Fruit fly (Drosophila melanogaster) whole organism, embryonic: Measurements from ENCODE around the gene CG17819.

ENCODE experiments used
- Abd-B ChIP-seq: fragments of 200-800 bp; sonication (Bioruptor generic); optimal IDR thresholded peaks from 2 replicates; lab custom pipeline; 2018; ENCODE audit warnings: missing biosample characterization, mild to moderate bottlenecking, missing genetic modification characterization, moderate library complexity
- Asciz ChIP-seq: fragments of 200-800 bp; sonication (Bioruptor generic); optimal IDR thresholded peaks from 2 replicates; lab custom pipeline; 2017; ENCODE audit warnings: missing biosample characterization, mild to moderate bottlenecking, missing genetic modification characterization, missing genetic modification reagents
- Atf3 ChIP-seq: fragments of 200-800 bp; sonication (Bioruptor generic); optimal IDR thresholded peaks from 3 replicates; lab custom pipeline; 2016; ENCODE audit warnings: missing biosample characterization, missing genetic modification characterization
- CG10267 ChIP-seq: fragments of 200-800 bp; sonication (Bioruptor generic); optimal IDR thresholded peaks from 2 replicates; lab custom pipeline; 2018; ENCODE audit warnings: missing biosample characterization, mild to moderate bottlenecking, missing genetic modification characterization, moderate library complexity
- CG11398 ChIP-seq: fragments of 200-800 bp; sonication (Bioruptor generic); optimal IDR thresholded peaks from 2 replicates; lab custom pipeline; 2016; ENCODE audit warnings: missing biosample characterization, missing genetic modification characterization
- CG12769 ChIP-seq: fragments of 200-800 bp; sonication (Bioruptor generic); optimal IDR thresholded peaks from 2 replicates; lab custom pipeline; 2019; ENCODE audit warnings: missing biosample characterization, mild to moderate bottlenecking, missing genetic modification characterization, moderate library complexity
- CG13624 ChIP-seq: fragments of 200-800 bp; sonication (Bioruptor generic); optimal IDR thresholded peaks from 2 replicates; lab custom pipeline; 2016; ENCODE audit warnings: missing biosample characterization, missing genetic modification characterization
- CG1529 ChIP-seq: fragments of 200-800 bp; sonication (Bioruptor generic); optimal IDR thresholded peaks from 3 replicates; lab custom pipeline; 2018; ENCODE audit warnings: missing biosample characterization, missing genetic modification characterization
- CG15696 ChIP-seq: fragments of 200-800 bp; sonication (Bioruptor generic); optimal IDR thresholded peaks from 2 replicates; lab custom pipeline; 2019; ENCODE audit warnings: missing biosample characterization, mild to moderate bottlenecking, missing genetic modification characterization, moderate library complexity
- CG17361 ChIP-seq: fragments of 200-800 bp; sonication (Bioruptor generic); IDR thresholded peaks from 3 replicates; pipeline ENCODE4 v1.3.6; 2022; ENCODE audit warnings: missing biosample characterization, missing genetic modification characterization
- CG17829 ChIP-seq: fragments of 200-800 bp; optimal IDR thresholded peaks from 2 replicates; lab custom pipeline; 2019; ENCODE audit warnings: missing biosample characterization, mild to moderate bottlenecking, missing genetic modification characterization, moderate library complexity
- CG18599 ChIP-seq: fragments of 200-800 bp; sonication (Bioruptor generic); optimal IDR thresholded peaks from 3 replicates; lab custom pipeline; 2017; ENCODE audit warnings: missing biosample characterization, missing genetic modification characterization, mild to moderate bottlenecking, moderate library complexity, missing genetic modification reagents
- CG2202 ChIP-seq: fragments of 200-800 bp; sonication (Bioruptor generic); optimal IDR thresholded peaks from 2 replicates; lab custom pipeline; 2018; ENCODE audit warnings: missing biosample characterization, mild to moderate bottlenecking, missing genetic modification characterization
- CG2712 ChIP-seq: fragments of 200-800 bp; optimal IDR thresholded peaks from 3 replicates; lab custom pipeline; 2019; ENCODE audit warnings: missing biosample characterization, mild to moderate bottlenecking, missing genetic modification characterization, moderate library complexity
- CG33557 ChIP-seq: fragments of 200-800 bp; sonication (Bioruptor generic); optimal IDR thresholded peaks from 2 replicates; lab custom pipeline; 2019; ENCODE audit warnings: missing biosample characterization, mild to moderate bottlenecking, missing genetic modification characterization, moderate library complexity
- CG4730 ChIP-seq: fragments of 200-800 bp; sonication (Bioruptor generic); IDR thresholded peaks from 2 replicates; pipeline ENCODE4 v1.3.6; 2022; ENCODE audit warnings: missing biosample characterization, missing genetic modification characterization
- CG4854 ChIP-seq: fragments of 200-800 bp; sonication (Bioruptor generic); optimal IDR thresholded peaks from 2 replicates; lab custom pipeline; 2016; ENCODE audit warnings: missing biosample characterization, missing genetic modification characterization, inconsistent platforms
- CG5180 ChIP-seq: fragments of 200-800 bp; sonication (Bioruptor generic); optimal IDR thresholded peaks from 3 replicates; lab custom pipeline; 2017; ENCODE audit warnings: missing biosample characterization, missing genetic modification characterization, mild to moderate bottlenecking, moderate library complexity, missing genetic modification reagents
- CG5953 ChIP-seq: fragments of 200-800 bp; sonication (Bioruptor generic); IDR thresholded peaks from 2 replicates; pipeline ENCODE4 v1.3.6; 2022; ENCODE audit warnings: missing biosample characterization, missing genetic modification characterization
- CG6175 ChIP-seq: fragments of 200-800 bp; sonication (Bioruptor generic); IDR thresholded peaks from 3 replicates; pipeline ENCODE4 v1.3.6; 2022; ENCODE audit warnings: missing biosample characterization, missing genetic modification characterization
- CG6272 ChIP-seq: fragments of 200-800 bp; sonication (Bioruptor generic); IDR thresholded peaks from 2 replicates; pipeline ENCODE4 v1.3.6; 2022; ENCODE audit warnings: missing biosample characterization, missing genetic modification characterization
- CG6765 ChIP-seq: fragments of 200-800 bp; sonication (Bioruptor generic); optimal IDR thresholded peaks from 3 replicates; lab custom pipeline; 2017; ENCODE audit warnings: missing biosample characterization, mild to moderate bottlenecking, missing genetic modification characterization
- CG9817 ChIP-seq: fragments of 200-800 bp; sonication (Bioruptor generic); optimal IDR thresholded peaks from 2 replicates; lab custom pipeline; 2018; ENCODE audit warnings: missing biosample characterization, mild to moderate bottlenecking, missing genetic modification characterization, moderate library complexity
- HmgD ChIP-seq: fragments of 200-800 bp; sonication (Bioruptor generic); optimal IDR thresholded peaks from 3 replicates; lab custom pipeline; 2016; ENCODE audit warnings: missing biosample characterization, missing genetic modification characterization
- Hsf ChIP-seq: fragments of 200-800 bp; sonication (Bioruptor generic); optimal IDR thresholded peaks from 3 replicates; lab custom pipeline; 2016; ENCODE audit warnings: missing biosample characterization, missing genetic modification characterization
- MBD-R2 ChIP-seq: fragments of 200-800 bp; sonication (Bioruptor generic); IDR thresholded peaks from 2 replicates; pipeline ENCODE4 v1.3.6; 2022; ENCODE audit warnings: missing biosample characterization, missing genetic modification characterization
- Ravus ChIP-seq: fragments of 200-800 bp; sonication (Bioruptor generic); IDR thresholded peaks from 2 replicates; pipeline ENCODE4 v1.3.6; 2022; ENCODE audit warnings: missing biosample characterization, missing genetic modification characterization
- Side ChIP-seq: fragments of 200-800 bp; sonication (Bioruptor generic); optimal IDR thresholded peaks from 2 replicates; lab custom pipeline; 2016; ENCODE audit warnings: missing biosample characterization, missing genetic modification characterization
- Sry-β ChIP-seq: fragments of 200-800 bp; sonication (Bioruptor generic); optimal IDR thresholded peaks from 2 replicates; lab custom pipeline; 2018; ENCODE audit warnings: missing biosample characterization, mild to moderate bottlenecking, missing genetic modification characterization, moderate library complexity
- Stat92E ChIP-seq, 3 experiments: fragments of >200 bp in 2 of 3; fragments of 200-800 bp in 1 of 3; sonication (Bioruptor generic) in 1 of 3; optimal IDR thresholded peaks; 2 replicates each; lab custom pipeline; 2017 to 2019; ENCODE audit warnings: missing biosample characterization in 3 of 3, missing genetic modification characterization in 3 of 3, mild to moderate bottlenecking in 1 of 3, moderate library complexity in 1 of 3
- danr ChIP-seq: fragments of 200-800 bp; sonication (Bioruptor generic); IDR thresholded peaks from 2 replicates; pipeline ENCODE4 v1.3.6; 2022; ENCODE audit warnings: missing biosample characterization, missing genetic modification characterization
- eve ChIP-seq, 2 experiments: fragments of >200 bp; optimal IDR thresholded peaks; 2 replicates each; lab custom pipeline; 2017; ENCODE audit warnings: missing biosample characterization in 2 of 2, missing genetic modification characterization in 2 of 2
- fd3F ChIP-seq: fragments of 200-800 bp; sonication (Bioruptor generic); optimal IDR thresholded peaks from 2 replicates; lab custom pipeline; 2018; ENCODE audit warnings: missing biosample characterization, mild to moderate bottlenecking, missing genetic modification characterization, moderate library complexity
- gem ChIP-seq: fragments of 200-800 bp; sonication (Bioruptor generic); optimal IDR thresholded peaks from 2 replicates; lab custom pipeline; 2019; ENCODE audit warnings: missing biosample characterization, mild to moderate bottlenecking, missing genetic modification characterization, moderate library complexity
- her ChIP-seq: fragments of 200-800 bp; sonication (Bioruptor generic); optimal IDR thresholded peaks from 2 replicates; lab custom pipeline; 2016; ENCODE audit warnings: missing biosample characterization, missing genetic modification characterization
- jigr1 ChIP-seq: fragments of 200-800 bp; sonication (Bioruptor generic); IDR thresholded peaks from 3 replicates; pipeline ENCODE4 v1.3.6; 2022; ENCODE audit warnings: missing biosample characterization, missing genetic modification characterization
- lab ChIP-seq: fragments of 200-800 bp; sonication (Bioruptor generic); optimal IDR thresholded peaks from 3 replicates; lab custom pipeline; 2017; ENCODE audit warnings: missing biosample characterization, missing genetic modification characterization, mild to moderate bottlenecking, moderate library complexity, missing genetic modification reagents
- lilli ChIP-seq: fragments of 200-800 bp; sonication (Bioruptor generic); optimal IDR thresholded peaks from 3 replicates; lab custom pipeline; 2016; ENCODE audit warnings: missing biosample characterization, missing genetic modification characterization
- nerfin-2 ChIP-seq: fragments of 200-800 bp; sonication (Bioruptor generic); IDR thresholded peaks from 2 replicates; pipeline ENCODE4 v1.3.6; 2022; ENCODE audit warnings: missing biosample characterization, missing genetic modification characterization; ENCODE audit not compliant: partially characterized antibody
- odd ChIP-seq: fragments of 200-800 bp; sonication (Bioruptor generic); optimal IDR thresholded peaks from 2 replicates; lab custom pipeline; 2017; ENCODE audit warnings: missing biosample characterization, mild to moderate bottlenecking, missing genetic modification characterization
- pb ChIP-seq: fragments of 200-800 bp; sonication (Bioruptor generic); optimal IDR thresholded peaks from 3 replicates; lab custom pipeline; 2016; ENCODE audit warnings: missing biosample characterization, missing genetic modification characterization
- pita ChIP-seq: fragments of 200-800 bp; sonication (Bioruptor generic); optimal IDR thresholded peaks from 2 replicates; lab custom pipeline; 2017; ENCODE audit warnings: missing biosample characterization, mild to moderate bottlenecking, missing genetic modification characterization
- run ChIP-seq: fragments of 200-800 bp; sonication (Bioruptor generic); optimal IDR thresholded peaks from 3 replicates; lab custom pipeline; 2018; ENCODE audit warnings: missing biosample characterization, mild to moderate bottlenecking, missing genetic modification characterization
- salm ChIP-seq: fragments of 200-800 bp; sonication (Bioruptor generic); optimal IDR thresholded peaks from 2 replicates; lab custom pipeline; 2018; ENCODE audit warnings: missing biosample characterization, mild to moderate bottlenecking, missing genetic modification characterization
- slou ChIP-seq: fragments of 200-800 bp; sonication (Bioruptor generic); optimal IDR thresholded peaks from 3 replicates; lab custom pipeline; 2016; ENCODE audit warnings: missing biosample characterization, missing genetic modification characterization
- sna ChIP-seq: fragments of 200-800 bp; sonication (Bioruptor generic); IDR thresholded peaks from 2 replicates; pipeline ENCODE4 v1.3.6; 2022; ENCODE audit warnings: missing biosample characterization, missing genetic modification characterization; ENCODE audit not compliant: partially characterized antibody
- tin ChIP-seq: fragments of 200-800 bp; sonication (Bioruptor generic); optimal IDR thresholded peaks from 3 replicates; lab custom pipeline; 2016; ENCODE audit warnings: missing biosample characterization, missing genetic modification characterization
- trem ChIP-seq: fragments of 200-800 bp; optimal IDR thresholded peaks from 3 replicates; lab custom pipeline; 2019; ENCODE audit warnings: missing biosample characterization, mild to moderate bottlenecking, missing genetic modification characterization, moderate library complexity
- trh ChIP-seq: fragments of 200-800 bp; sonication (Bioruptor generic); optimal IDR thresholded peaks from 2 replicates; lab custom pipeline; 2016; ENCODE audit warnings: missing biosample characterization, missing genetic modification characterization
- usp ChIP-seq: fragments of >200 bp; optimal IDR thresholded peaks from 2 replicates; lab custom pipeline; 2017; ENCODE audit warnings: missing biosample characterization, missing genetic modification characterization
- zfh1 ChIP-seq: fragments of 200-800 bp; sonication (Bioruptor generic); IDR thresholded peaks from 3 replicates; pipeline ENCODE4 v1.3.6; 2022; ENCODE audit warnings: missing biosample characterization, missing genetic modification characterization

Gene CG17819

dm6 chr3R:21838505-21838956 lies 46.8 kb downstream of the CG17819 start (continued):
- no peak for TF ChIP-seq Abd-B (GFP tag; lab: Kevin White, UChicago)
- TF ChIP-seq run (tag; lab: Kevin White, UChicago), result no peak
- peak; percentile 19 for TF ChIP-seq lilli (GFP tag; lab: Kevin White, UChicago)
- no peak for TF ChIP-seq CG9817
- no peak for TF ChIP-seq pita (GFP tag; lab: Kevin White, UChicago)
- TF ChIP-seq CG1529 (GFP tag; lab: Kevin White, UChicago), result no peak
- TF ChIP-seq CG11398 (GFP tag; lab: Kevin White, UChicago), result no peak
- TF ChIP-seq jigr1, result no peak
- no peak for TF ChIP-seq usp (GFP tag; lab: Kevin White, UChicago)
- no peak for TF ChIP-seq CG5180
- no peak for TF ChIP-seq zfh1 (GFP tag; lab: Robert Waterston, UW)
- TF ChIP-seq Atf3 (GFP tag; lab: Kevin White, UChicago), result no peak
- TF ChIP-seq lab (GFP tag; lab: Kevin White, UChicago), result no peak
- peak; percentile 60 for TF ChIP-seq gem
- no peak for TF ChIP-seq CG5953 (GFP tag; lab: Robert Waterston, UW)
- peak; percentile 29 for TF ChIP-seq CG2712
- TF ChIP-seq eve (GFP tag; optimal IDR thresholded peaks at IDR 0.05; lab: Kevin White, UChicago), result peak in 1 of 2 experiments; percentile 83
- no peak for TF ChIP-seq odd (GFP tag; lab: Kevin White, UChicago)
- no peak for TF ChIP-seq slou (GFP tag; lab: Kevin White, UChicago)
- no peak for TF ChIP-seq pb (GFP tag; lab: Kevin White, UChicago)
- TF ChIP-seq CG33557 (GFP tag; lab: Kevin White, UChicago), result no peak
- TF ChIP-seq CG6272, result no peak
- no peak for TF ChIP-seq fd3F (GFP tag; lab: Kevin White, UChicago)
- no peak for TF ChIP-seq CG18599 (GFP tag; lab: Kevin White, UChicago)
- no peak for TF ChIP-seq CG4854 (GFP tag; lab: Kevin White, UChicago)
- no peak for TF ChIP-seq CG12769 (tag; lab: Kevin White, UChicago)
- TF ChIP-seq CG15696 (tag; lab: Kevin White, UChicago), result no peak
- no peak for TF ChIP-seq Side
- TF ChIP-seq Ravus (GFP tag; lab: Robert Waterston, UW), result no peak
- no peak for TF ChIP-seq trem (tag; lab: Kevin White, UChicago)
- no peak for TF ChIP-seq Stat92E (GFP tag; optimal IDR thresholded peaks at IDR 0.05; lab: Kevin White, UChicago)
- no peak for TF ChIP-seq Sry-β (GFP tag; lab: Kevin White, UChicago)
- TF ChIP-seq CG10267 (tag; lab: Kevin White, UChicago), result no peak
- TF ChIP-seq CG13624 (GFP tag; lab: Kevin White, UChicago), result no peak
- no peak for TF ChIP-seq CG4730 (GFP tag; lab: Robert Waterston, UW)
- TF ChIP-seq MBD-R2 (GFP tag; lab: Robert Waterston, UW), result no peak
- TF ChIP-seq CG6175 (GFP tag; lab: Robert Waterston, UW), result no peak
- TF ChIP-seq nerfin-2 (GFP tag; lab: Robert Waterston, UW), result no peak
- no peak for TF ChIP-seq sna (GFP tag; lab: Robert Waterston, UW)
- no peak for TF ChIP-seq Asciz (GFP tag; lab: Kevin White, UChicago)
- no peak for TF ChIP-seq danr (GFP tag; lab: Robert Waterston, UW)
- TF ChIP-seq salm (tag; lab: Kevin White, UChicago), result no peak
- no peak for TF ChIP-seq trh (GFP tag; lab: Kevin White, UChicago)
- TF ChIP-seq tin, result no peak
- TF ChIP-seq CG17361, result peak; percentile 73
- no peak for TF ChIP-seq CG6765 (GFP tag; lab: Kevin White, UChicago)
- TF ChIP-seq CG2202 (tag; lab: Kevin White, UChicago), result no peak
- TF ChIP-seq Hsf (GFP tag; lab: Kevin White, UChicago), result peak; percentile 11
- TF ChIP-seq her, result no peak
- TF ChIP-seq HmgD (GFP tag; lab: Kevin White, UChicago), result no peak
- peak; percentile 24 for TF ChIP-seq CG17829 (tag; lab: Kevin White, UChicago)
